Fruit fly (Drosophila melanogaster) ovary, adult (tissue): ENCODE data around the gene TkR99D.

ENCODE experiments used
- CG17801 ChIP-seq: fragments of 200-800 bp; optimal IDR thresholded peaks from 2 replicates; lab custom pipeline; 2019; ENCODE audit warnings: missing biosample characterization, mild to moderate bottlenecking, missing genetic modification characterization, moderate library complexity; ENCODE audit not compliant: partially characterized antibody

The TkR99D gene

dm6 chr3R:29969347-29969746, at the start of gene TkR99D:
TSS of gene TkR99D (minus strand) at chr3R:29969447.
- TF ChIP-seq CG17801 (GFP tag; lab: Kevin White, UChicago): no peak

- TF ChIP-seq CG17801 (GFP tag; lab: Kevin White, UChicago): peak; percentile 60
Observed at dm6 chr3R:30014977-30015514, 45.8 kb upstream of the TkR99D start, which contains the start of gene CG7920. TSS of gene CG7920 (minus strand) at chr3R:30015284.

- TF ChIP-seq CG17801 (GFP tag; lab: Kevin White, UChicago): no peak
Observed at dm6 chr3R:30014480-30014879, 45.2 kb upstream of the TkR99D start.

- TF ChIP-seq CG17801 (GFP tag; lab: Kevin White, UChicago): no peak
Observed at dm6 chr3R:30013909-30014308, 44.7 kb upstream of the TkR99D start.

- no peak for TF ChIP-seq CG17801 (GFP tag; lab: Kevin White, UChicago)
Observed at dm6 chr3R:30012602-30013489, 43.6 kb upstream of the TkR99D start.

dm6 chr3R:30009173-30009572, 39.9 kb upstream of the TkR99D start, which contains the start of gene CG7912:
TSS of gene CG7912 (minus strand) at chr3R:30009189.
- TF ChIP-seq CG17801 (GFP tag; lab: Kevin White, UChicago): no peak

dm6 chr3R:30005332-30005979, 36.2 kb upstream of the TkR99D start:
- TF ChIP-seq CG17801 (GFP tag; lab: Kevin White, UChicago): no peak

dm6 chr3R:30004648-30005047, 35.4 kb upstream of the TkR99D start, which contains the start of the genes Nlp and Nph:
TSS of gene Nlp (plus strand) at chr3R:30004785.
TSS of gene Nph (minus strand) at chr3R:30004861.
- TF ChIP-seq CG17801 (GFP tag; lab: Kevin White, UChicago): peak; percentile 59

dm6 chr3R:30000286-30000685, 31.0 kb upstream of the TkR99D start, which contains the start of gene Tace:
TSS of gene Tace (plus strand) at chr3R:30000530.
- no peak for TF ChIP-seq CG17801 (GFP tag; lab: Kevin White, UChicago)

- TF ChIP-seq CG17801 (GFP tag; lab: Kevin White, UChicago): no peak
Observed at dm6 chr3R:29999495-29999894, 30.2 kb upstream of the TkR99D start, which contains the start of gene CG34298. TSS of gene CG34298 (plus strand) at chr3R:29999795.

- peak; percentile 36 for TF ChIP-seq CG17801 (GFP tag; lab: Kevin White, UChicago)
Observed at dm6 chr3R:29997607-29998236, 28.5 kb upstream of the TkR99D start, which contains the start of the genes CG15525 and CG11504. TSS of gene CG15525 (minus strand) at chr3R:29997676. TSS of gene CG11504 (plus strand) at chr3R:29997900.

dm6 chr3R:29995035-29995434, 25.8 kb upstream of the TkR99D start, which contains the start of the genes CG7903 and Sas-6:
TSS of gene CG7903 (minus strand) at chr3R:29995231.
TSS of gene Sas-6 (plus strand) at chr3R:29995357.
- peak; percentile 1 for TF ChIP-seq CG17801 (GFP tag; lab: Kevin White, UChicago)

- TF ChIP-seq CG17801 (GFP tag; lab: Kevin White, UChicago): no peak
Observed at dm6 chr3R:29993134-29993533, 23.9 kb upstream of the TkR99D start, which contains the start of gene Acph-1. TSS of gene Acph-1 (minus strand) at chr3R:29993411.

- no peak for TF ChIP-seq CG17801 (GFP tag; lab: Kevin White, UChicago)
Observed at dm6 chr3R:29990681-29991080, 21.4 kb upstream of the TkR99D start.
